Worm (Caenorhabditis elegans) whole organism, mixed stage, embryonic: ENCODE measurements around the gene dlc-5.
A peak's percentile ranks its signal among the peaks of the same experiment; 100 is the strongest.

Source experiments
- ces-1 ChIP-seq: fragments of 150-350 bp; optimal IDR thresholded peaks from 2 replicates; lab custom pipeline; 2014; ENCODE audit warnings: missing biosample characterization, missing genetic modification reagents, missing genetic modification characterization
- elt-3 ChIP-seq: fragments of 150-350 bp; optimal IDR thresholded peaks from 2 replicates; lab custom pipeline; 2014; ENCODE audit warnings: missing biosample characterization, missing genetic modification characterization
- lin-13 ChIP-seq: fragments of 150-350 bp; optimal IDR thresholded peaks from 2 replicates; lab custom pipeline; 2014; ENCODE audit warnings: missing biosample characterization, missing genetic modification characterization
- lsy-2 ChIP-seq: fragments of 150-350 bp; optimal IDR thresholded peaks from 2 replicates; lab custom pipeline; 2014; ENCODE audit warnings: missing biosample characterization, missing genetic modification characterization
- mab-5 ChIP-seq: fragments of 150-350 bp; optimal IDR thresholded peaks from 2 replicates; lab custom pipeline; 2014; ENCODE audit warnings: missing biosample characterization, missing genetic modification characterization
- nhr-12 ChIP-seq: fragments of 150-350 bp; optimal IDR thresholded peaks from 2 replicates; lab custom pipeline; 2014; ENCODE audit warnings: missing biosample characterization, missing genetic modification characterization
- nhr-237 ChIP-seq: fragments of 150-350 bp; optimal IDR thresholded peaks from 2 replicates; lab custom pipeline; 2014; ENCODE audit warnings: missing biosample characterization, missing genetic modification characterization
- sptf-1 ChIP-seq: sonication (generic microtip); optimal IDR thresholded peaks from 2 replicates; lab custom pipeline; 2017; ENCODE audit warnings: mild to moderate bottlenecking, missing genetic modification characterization, moderate library complexity, missing compliant biosample characterization
- tbx-8 ChIP-seq: fragments of 200-800 bp; sonication (Bioruptor generic); optimal IDR thresholded peaks from 2 replicates; lab custom pipeline; 2018; ENCODE audit warnings: mild to moderate bottlenecking, missing genetic modification characterization, moderate library complexity, missing compliant biosample characterization
- unc-62 ChIP-seq: fragments of 150-350 bp; optimal IDR thresholded peaks from 2 replicates; lab custom pipeline; 2014; ENCODE audit warnings: missing biosample characterization, missing genetic modification reagents, missing genetic modification characterization

DNA sequence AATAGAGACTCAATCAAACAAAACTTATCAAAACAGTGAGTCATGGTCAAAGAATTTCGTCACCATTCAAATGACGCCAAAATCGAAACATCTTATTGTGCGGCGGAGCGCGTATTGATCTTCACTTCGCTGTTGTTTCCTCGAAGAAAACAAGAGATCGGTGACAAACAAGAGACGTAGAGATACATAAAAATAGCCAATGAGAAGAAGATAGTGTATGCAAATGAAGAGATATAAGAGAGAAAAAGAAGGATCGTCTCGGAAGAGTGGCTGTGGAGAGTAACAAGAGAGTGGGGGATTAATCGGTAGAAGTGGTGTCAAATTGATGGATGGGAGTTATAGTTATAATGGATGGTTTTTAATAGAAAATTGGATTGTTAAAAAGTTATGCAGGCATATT lies 36.7 kb downstream of the dlc-5 start:
- peak; percentile 37 for TF ChIP-seq nhr-237 (tag; lab: Kevin White, UChicago)
- TF ChIP-seq tbx-8 (GFP tag; lab: Kevin White, UChicago), result no peak
- TF ChIP-seq lin-13 (tag; lab: Kevin White, UChicago), result no peak
- no peak for TF ChIP-seq elt-3 (tag; lab: Kevin White, UChicago)
- TF ChIP-seq mab-5, result no peak
- TF ChIP-seq lsy-2 (tag; lab: Kevin White, UChicago), result peak; percentile 5
- no peak for TF ChIP-seq nhr-12 (tag; lab: Kevin White, UChicago)
- peak; percentile 80 for TF ChIP-seq ces-1
- TF ChIP-seq sptf-1 (tag; lab: Kevin White, UChicago), result no peak
- TF ChIP-seq unc-62 (GFP tag; lab: Kevin White, UChicago), result peak; percentile 90
